Worm (Caenorhabditis elegans): ENCODE measurements around the gene taf-11.3.

Gene taf-11.3

DNA sequence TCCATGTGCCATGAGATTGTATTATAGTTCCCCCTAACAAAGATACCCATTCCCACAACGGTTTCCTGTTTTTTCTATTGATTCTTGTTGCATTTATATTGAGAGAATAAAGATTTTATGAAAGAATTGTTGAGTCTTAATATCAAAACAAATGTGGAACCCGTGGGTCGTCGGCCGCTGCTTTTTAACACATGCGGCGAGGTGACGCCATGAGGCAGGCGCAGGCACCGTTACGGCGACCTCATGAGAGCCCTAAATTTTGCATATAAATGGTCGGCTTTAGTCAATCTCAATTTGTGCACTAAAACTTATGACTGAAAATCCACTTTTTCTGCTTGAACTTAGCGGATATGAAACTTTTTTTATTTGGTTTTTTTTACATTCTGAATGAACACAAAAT lies 32.5 kb upstream of the taf-11.3 start:
- TF ChIP-seq egl-13 (tag; optimal IDR thresholded peaks at IDR 0.05) (no peak), nhr-85 (tag) (peak; percentile 36), snu-23 (GFP tag; optimal IDR thresholded peaks at IDR 0.05) (peak; percentile 0), elt-2 (tag; optimal IDR thresholded peaks at IDR 0.05) (peak; percentile 11), nhr-71 (tag; optimal IDR thresholded peaks at IDR 0.05) (peak; percentile 34), hlh-17 (GFP tag; optimal IDR thresholded peaks at IDR 0.05; ENCODE audit: borderline replicate concordance) (no peak), efl-1 (optimal IDR thresholded peaks at IDR 0.05) (no peak), efl-1 (GFP tag; optimal IDR thresholded peaks at IDR 0.05 in 1 of 2) (no peak)

DNA sequence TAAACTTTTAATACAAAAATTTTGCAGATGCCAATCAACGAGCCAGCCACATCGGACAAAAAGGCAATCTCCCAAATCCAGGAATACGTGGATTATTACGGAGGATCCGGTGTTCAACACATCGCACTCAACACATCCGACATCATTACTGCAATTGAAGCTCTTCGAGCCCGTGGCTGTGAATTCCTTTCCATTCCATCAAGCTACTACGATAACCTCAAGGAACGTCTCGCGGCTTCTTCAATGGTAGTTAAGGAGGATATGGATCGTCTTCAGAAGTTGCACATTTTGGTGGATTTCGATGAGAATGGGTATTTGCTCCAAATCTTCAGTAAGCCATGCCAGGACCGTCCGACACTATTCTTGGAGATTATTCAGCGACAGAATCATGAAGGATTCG lies 32.0 kb upstream of the taf-11.3 start:
- TF ChIP-seq nhr-77 (tag; optimal IDR thresholded peaks at IDR 0.05) (no peak), blmp-1 (tag; optimal IDR thresholded peaks at IDR 0.05) (no peak), unc-86 (tag; optimal IDR thresholded peaks at IDR 0.05) (no peak)

DNA sequence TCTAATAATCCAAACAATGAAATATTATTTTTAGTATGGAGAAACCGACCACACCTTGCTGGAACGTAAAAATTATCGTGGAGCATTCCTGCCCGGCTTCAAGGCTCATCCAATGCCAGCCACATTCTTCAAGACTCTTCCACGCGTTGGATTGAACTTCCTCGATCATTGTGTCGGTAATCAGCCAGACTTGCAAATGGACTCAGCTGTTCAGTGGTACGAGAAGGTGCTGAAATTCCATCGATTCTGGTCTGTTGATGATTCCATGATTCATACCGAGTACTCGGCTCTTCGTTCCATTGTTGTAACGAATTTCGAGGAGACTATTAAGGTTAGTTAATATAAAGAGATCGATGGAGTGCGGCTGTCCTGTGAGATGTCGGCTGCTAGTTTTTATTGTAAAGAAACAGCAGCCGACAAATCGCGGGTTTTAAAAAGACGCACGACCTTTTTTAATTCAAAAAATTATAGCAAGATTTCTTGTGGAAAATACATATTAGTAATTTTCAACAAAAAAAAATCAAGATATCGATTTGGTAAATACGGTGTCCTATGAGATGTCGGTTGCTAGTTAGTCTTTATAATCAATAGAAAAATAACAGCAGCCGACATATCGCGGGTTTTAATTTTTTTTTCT lies 31.2 kb upstream of the taf-11.3 start:
- TF ChIP-seq egl-27 (tag; optimal IDR thresholded peaks at IDR 0.05) = no peak
- TF ChIP-seq nhr-90 (tag; optimal IDR thresholded peaks at IDR 0.05; ENCODE audit: poor library complexity) = peak; percentile 16
- TF ChIP-seq snpc-4 (tag; optimal IDR thresholded peaks at IDR 0.05) = no peak
- peak; percentile 15 for TF ChIP-seq nhr-85 (tag)

DNA sequence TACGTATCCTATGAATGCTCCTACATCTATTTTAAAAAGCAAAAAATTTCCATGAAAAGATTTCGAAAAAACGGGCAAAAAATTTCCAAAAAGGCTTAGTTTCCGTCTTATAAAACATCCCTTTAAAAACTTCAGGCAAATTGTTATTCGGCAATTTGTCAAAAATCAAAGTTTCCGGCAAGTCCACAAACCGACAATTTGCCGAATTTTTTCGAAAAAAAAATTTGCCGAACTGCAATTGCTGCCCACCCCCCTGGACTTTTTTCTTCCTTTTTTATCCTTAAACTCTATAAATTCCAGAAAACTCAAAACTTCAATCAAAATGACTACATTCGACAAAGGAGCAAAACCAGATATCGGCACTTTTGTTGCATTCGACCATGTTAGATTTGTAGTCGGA lies 30.2 kb upstream of the taf-11.3 start, which contains the start of gene hpd-1:
Gene hpd-1 (plus strand): TSS at position 301 of the 400 bp plus-strand sequence.
- TF ChIP-seq tbx-2 (tag; optimal IDR thresholded peaks at IDR 0.05) = no peak
- TF ChIP-seq C34B4.2 (tag; optimal IDR thresholded peaks at IDR 0.05) = no peak
- no peak for TF ChIP-seq nhr-28 (tag; optimal IDR thresholded peaks at IDR 0.05)
- no peak for TF ChIP-seq tlp-1 (tag; optimal IDR thresholded peaks at IDR 0.05)
- TF ChIP-seq fkh-4 (tag; optimal IDR thresholded peaks at IDR 0.05; ENCODE audit: borderline replicate concordance) = no peak
- no peak for TF ChIP-seq ceh-90 (tag; optimal IDR thresholded peaks at IDR 0.05)
- TF ChIP-seq blmp-1 (tag; optimal IDR thresholded peaks at IDR 0.05) = no peak
- no peak for TF ChIP-seq pax-3 (tag; optimal IDR thresholded peaks at IDR 0.05)
- no peak for TF ChIP-seq hpl-2 (GFP tag; optimal IDR thresholded peaks at IDR 0.05)
- no peak for TF ChIP-seq unc-98 (GFP tag; IDR thresholded peaks at IDR 0.05)
- TF ChIP-seq pag-3 (tag; optimal IDR thresholded peaks at IDR 0.05; ENCODE audit: borderline replicate concordance, insufficient read depth) = no peak
- TF ChIP-seq snpc-4 (tag; optimal IDR thresholded peaks at IDR 0.05) = no peak
- no peak for TF ChIP-seq ets-5 (GFP tag; IDR thresholded peaks at IDR 0.05)
- TF ChIP-seq vab-15 (tag; optimal IDR thresholded peaks at IDR 0.05) = no peak
- TF ChIP-seq hlh-17 (GFP tag; optimal IDR thresholded peaks at IDR 0.05; ENCODE audit: borderline replicate concordance) = no peak
- no peak for TF ChIP-seq nhr-77 (tag; optimal IDR thresholded peaks at IDR 0.05)
- no peak for TF ChIP-seq isw-1 (GFP tag; IDR thresholded peaks at IDR 0.05)
- TF ChIP-seq jun-1 (tag; optimal IDR thresholded peaks at IDR 0.05) = no peak

DNA sequence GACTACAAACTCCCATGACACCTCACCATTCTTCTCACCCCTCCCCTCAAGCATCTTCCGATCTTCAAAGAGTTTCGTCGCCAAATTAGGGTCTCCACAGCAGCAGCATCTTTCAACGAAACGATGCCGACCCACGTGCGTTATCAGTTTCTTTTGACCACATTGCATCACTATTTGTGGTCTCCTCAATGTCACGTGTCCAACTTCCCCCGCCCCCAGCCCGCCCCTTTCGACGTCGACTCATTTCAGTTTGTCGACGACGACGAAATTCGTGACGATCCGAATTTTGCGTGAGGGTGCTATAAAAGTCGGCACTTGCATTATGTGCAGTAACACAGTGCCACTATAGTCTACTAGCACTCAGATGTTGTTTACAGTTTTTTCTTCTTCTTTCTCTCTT lies 29.1 kb upstream of the taf-11.3 start:
- TF ChIP-seq nhr-20 (tag; optimal IDR thresholded peaks at IDR 0.05) (peak; percentile 55), nhr-71 (tag; optimal IDR thresholded peaks at IDR 0.05) (peak; percentile 58), efl-3 (GFP tag; optimal IDR thresholded peaks at IDR 0.05) (no peak), ztf-4 (tag; optimal IDR thresholded peaks at IDR 0.05) (peak; percentile 14), nhr-85 (tag) (peak; percentile 88), efl-1 (optimal IDR thresholded peaks at IDR 0.05) (no peak), efl-1 (GFP tag; optimal IDR thresholded peaks at IDR 0.05 in 1 of 2) (peak in 1 of 2 experiments; percentile 64), aly-2 (tag; optimal IDR thresholded peaks at IDR 0.05) (no peak), nhr-11 (tag; optimal IDR thresholded peaks at IDR 0.05) (no peak), rnt-1 (tag; optimal IDR thresholded peaks at IDR 0.05) (no peak), mdl-1 (tag; optimal IDR thresholded peaks at IDR 0.05) (peak; percentile 29 to 90), elt-3 (tag; optimal IDR thresholded peaks at IDR 0.05) (peak in 5 of 6 experiments; percentile 14 to 69 (median 63)), unc-62 (GFP tag; optimal IDR thresholded peaks at IDR 0.05) (no peak), grh-1 (GFP tag; IDR thresholded peaks at IDR 0.05) (0 out of 2 replicates have a peak, but pooled peaks have one; percentile 50), nhr-76 (tag; optimal IDR thresholded peaks at IDR 0.05) (no peak), lin-14 (GFP tag; optimal IDR thresholded peaks at IDR 0.05) (peak; percentile 70), lin-35 (GFP tag; optimal IDR thresholded peaks at IDR 0.05) (peak in 1 of 2 experiments; percentile 59), nhr-90 (tag; optimal IDR thresholded peaks at IDR 0.05; ENCODE audit: poor library complexity) (peak; percentile 23), fkh-8 (tag; optimal IDR thresholded peaks at IDR 0.05) (no peak), xbp-1 (tag; optimal IDR thresholded peaks at IDR 0.05) (no peak), snu-23 (GFP tag; optimal IDR thresholded peaks at IDR 0.05) (peak; percentile 29), elt-2 (tag; optimal IDR thresholded peaks at IDR 0.05) (peak; percentile 80), ztf-11 (tag; optimal IDR thresholded peaks at IDR 0.05) (no peak)
